Worm (Caenorhabditis elegans): ENCODE results near the gene C06C3.3.

- TF ChIP-seq unc-130 (tag; optimal IDR thresholded peaks at IDR 0.05) (no peak), sptf-1 (tag; optimal IDR thresholded peaks at IDR 0.05) (no peak), F16B12.6 (tag; optimal IDR thresholded peaks at IDR 0.05) (no peak), ces-1 (GFP tag; optimal IDR thresholded peaks at IDR 0.05) (no peak), nhr-11 (tag; optimal IDR thresholded peaks at IDR 0.05) (no peak), ama-1 (optimal IDR thresholded peaks at IDR 0.05) (no peak), fkh-10 (GFP tag; optimal IDR thresholded peaks at IDR 0.05) (no peak), unc-30 (tag; optimal IDR thresholded peaks at IDR 0.05) (no peak), lin-15B (tag; optimal IDR thresholded peaks at IDR 0.05) (no peak), ztf-4 (tag; optimal IDR thresholded peaks at IDR 0.05) (no peak), ztf-11 (tag; optimal IDR thresholded peaks at IDR 0.05) (no peak), unc-62 (GFP tag; optimal IDR thresholded peaks at IDR 0.05) (no peak)
These were observed 33.4 kb downstream of the C06C3.3 start, which contains the start of gene ttll-12 for ce11 chrII:9338859-9339258.

Data from whole organism, L1 larva.